Fruit fly (Drosophila melanogaster): ENCODE measurements around the gene VhaM9.7-a.

VhaM9.7-a gene

dm6 chr3L:4254301-4254834, 8.1 kb upstream of the VhaM9.7-a start, which contains the start of the genes ago and CG1265 (continued):
- TF ChIP-seq salr (GFP tag; optimal IDR thresholded peaks at IDR 0.05) (peak in 1 of 2 experiments; percentile 36), spab (GFP tag; optimal IDR thresholded peaks at IDR 0.05) (no peak), Hr4 (GFP tag; optimal IDR thresholded peaks at IDR 0.05) (peak; percentile 41), esn (GFP tag; optimal IDR thresholded peaks at IDR 0.05) (peak; percentile 40), Lpt (GFP tag; optimal IDR thresholded peaks at IDR 0.05) (no peak), fkh (GFP tag; optimal IDR thresholded peaks at IDR 0.05) (peak; percentile 21), CG15336 (GFP tag; IDR thresholded peaks at IDR 0.05) (no peak), Sox102F (GFP tag; optimal IDR thresholded peaks at IDR 0.05) (no peak), CG8632 (GFP tag; optimal IDR thresholded peaks at IDR 0.05) (peak; percentile 51), net (GFP tag; optimal IDR thresholded peaks at IDR 0.05) (no peak), OdsH (GFP tag; optimal IDR thresholded peaks at IDR 0.05) (peak; percentile 31), Sox14 (GFP tag; optimal IDR thresholded peaks at IDR 0.05) (no peak), Hr39 (GFP tag; optimal IDR thresholded peaks at IDR 0.05) (peak; percentile 31)

- TF ChIP-seq Hr39 (GFP tag; optimal IDR thresholded peaks at IDR 0.05) (peak; percentile 89), acj6 (GFP tag; optimal IDR thresholded peaks at IDR 0.05) (peak; percentile 82), CG15336 (GFP tag; IDR thresholded peaks at IDR 0.05) (no peak; the same call in 1 of the 2 replicates), achi (GFP tag; optimal IDR thresholded peaks at IDR 0.05) (peak; percentile 82), eg (GFP tag; IDR thresholded peaks at IDR 0.05) (peak; percentile 63; the same call in 2 of the 3 replicates), Eip78C (GFP tag) (peak; percentile 93), spab (GFP tag; optimal IDR thresholded peaks at IDR 0.05) (no peak), CG6276 (GFP tag; optimal IDR thresholded peaks at IDR 0.05) (no peak), CG31627 (GFP tag; optimal IDR thresholded peaks at IDR 0.05) (peak; percentile 89), Smox (GFP tag; optimal IDR thresholded peaks at IDR 0.05) (no peak), CG1621 (tag; optimal IDR thresholded peaks at IDR 0.05) (peak; percentile 51), esn (GFP tag; optimal IDR thresholded peaks at IDR 0.05) (peak; percentile 89), Blimp-1 (GFP tag; optimal IDR thresholded peaks at IDR 0.05) (peak; percentile 32), ss (GFP tag; optimal IDR thresholded peaks at IDR 0.05) (peak; percentile 49 to 75), OdsH (GFP tag; optimal IDR thresholded peaks at IDR 0.05) (peak; percentile 83), Hr38 (GFP tag; optimal IDR thresholded peaks at IDR 0.05) (peak; percentile 24), CG34406 (GFP tag; optimal IDR thresholded peaks at IDR 0.05) (peak; percentile 76), svp (GFP tag) (peak; percentile 99), Eip93F (GFP tag; optimal IDR thresholded peaks at IDR 0.05) (peak; percentile 7), dac (GFP tag; optimal IDR thresholded peaks at IDR 0.05) (peak; percentile 61), CG6163 (GFP tag; IDR thresholded peaks at IDR 0.05) (peak; percentile 34; the same call in 1 of the 3 replicates), dsx (GFP tag; optimal IDR thresholded peaks at IDR 0.05; ENCODE audit: poor library complexity, severe bottlenecking) (peak; percentile 86), CG16779 (tag; optimal IDR thresholded peaks at IDR 0.05) (no peak), CG9139 (GFP tag; optimal IDR thresholded peaks at IDR 0.05) (no peak), fd59A (GFP tag; optimal IDR thresholded peaks at IDR 0.05) (peak; percentile 57), CG11762 (GFP tag; optimal IDR thresholded peaks at IDR 0.05; ENCODE audit: insufficient read depth) (peak; percentile 55), CG8319 (GFP tag; optimal IDR thresholded peaks at IDR 0.05) (peak; percentile 67), Sox14 (GFP tag; optimal IDR thresholded peaks at IDR 0.05) (peak; percentile 86), CG4318 (GFP tag; optimal IDR thresholded peaks at IDR 0.05) (no peak), lz (GFP tag; optimal IDR thresholded peaks at IDR 0.05) (peak; percentile 85), CG6808 (GFP tag; optimal IDR thresholded peaks at IDR 0.05) (peak; percentile 66), Gug (GFP tag; IDR thresholded peaks at IDR 0.05) (peak; percentile 58; the same call in 1 of the 2 replicates), Lpt (GFP tag; optimal IDR thresholded peaks at IDR 0.05) (peak; percentile 65), CG3919 (GFP tag; optimal IDR thresholded peaks at IDR 0.05) (peak; percentile 83), topi (GFP tag; optimal IDR thresholded peaks at IDR 0.05) (peak; percentile 82), Sox102F (GFP tag; optimal IDR thresholded peaks at IDR 0.05) (no peak), cyc (GFP tag; optimal IDR thresholded peaks at IDR 0.05) (peak; percentile 86), CG10631 (GFP tag; optimal IDR thresholded peaks at IDR 0.05) (peak; percentile 87), CG32006 (GFP tag; optimal IDR thresholded peaks at IDR 0.05) (peak; percentile 75), CG6854 (GFP tag; optimal IDR thresholded peaks at IDR 0.05) (peak; percentile 1), fd85E (GFP tag; optimal IDR thresholded peaks at IDR 0.05) (no peak), CG3032 (tag; optimal IDR thresholded peaks at IDR 0.05) (peak; percentile 85), net (GFP tag; optimal IDR thresholded peaks at IDR 0.05) (peak; percentile 60)
Observed at dm6 chr3L:4259102-4259558, 3.4 kb upstream of the VhaM9.7-a start, which contains the start of the genes CG15011 and CG1309. Gene CG15011 (minus strand): TSS chr3L:4259152. Gene CG1309 (plus strand): TSS chr3L:4259430.

Data from whole organism, prepupa.